Fruit fly (Drosophila melanogaster) whole organism, pupa: ENCODE results near the gene CG13609.

Experiments used
- CG12605 ChIP-seq: fragments of 200-800 bp; sonication (Bioruptor generic); IDR thresholded peaks from 2 replicates; pipeline ENCODE4 v1.3.6; 2022; ENCODE audit warnings: missing biosample characterization, missing genetic modification characterization
- CG4496 ChIP-seq: fragments of 200-800 bp; sonication (Bioruptor generic); IDR thresholded peaks from 3 replicates; pipeline ENCODE4 v1.3.6; 2022; ENCODE audit warnings: missing biosample characterization, missing genetic modification characterization
- EcR ChIP-seq: fragments of 200-800 bp; sonication (Bioruptor generic); optimal IDR thresholded peaks from 3 replicates; lab custom pipeline; 2019; ENCODE audit warnings: missing biosample characterization, missing genetic modification characterization, mild to moderate bottlenecking, moderate library complexity, missing genetic modification reagents
- Snoo ChIP-seq: fragments of 200-800 bp; sonication (Bioruptor generic); optimal IDR thresholded peaks from 3 replicates; lab custom pipeline; 2017; ENCODE audit warnings: missing biosample characterization, mild to moderate bottlenecking, missing genetic modification characterization, inconsistent platforms
- fd96Ca ChIP-seq: fragments of 200-800 bp; sonication (Bioruptor generic); IDR thresholded peaks from 3 replicates; pipeline ENCODE4 v1.3.6; 2022; ENCODE audit warnings: missing biosample characterization, missing genetic modification characterization

DNA sequence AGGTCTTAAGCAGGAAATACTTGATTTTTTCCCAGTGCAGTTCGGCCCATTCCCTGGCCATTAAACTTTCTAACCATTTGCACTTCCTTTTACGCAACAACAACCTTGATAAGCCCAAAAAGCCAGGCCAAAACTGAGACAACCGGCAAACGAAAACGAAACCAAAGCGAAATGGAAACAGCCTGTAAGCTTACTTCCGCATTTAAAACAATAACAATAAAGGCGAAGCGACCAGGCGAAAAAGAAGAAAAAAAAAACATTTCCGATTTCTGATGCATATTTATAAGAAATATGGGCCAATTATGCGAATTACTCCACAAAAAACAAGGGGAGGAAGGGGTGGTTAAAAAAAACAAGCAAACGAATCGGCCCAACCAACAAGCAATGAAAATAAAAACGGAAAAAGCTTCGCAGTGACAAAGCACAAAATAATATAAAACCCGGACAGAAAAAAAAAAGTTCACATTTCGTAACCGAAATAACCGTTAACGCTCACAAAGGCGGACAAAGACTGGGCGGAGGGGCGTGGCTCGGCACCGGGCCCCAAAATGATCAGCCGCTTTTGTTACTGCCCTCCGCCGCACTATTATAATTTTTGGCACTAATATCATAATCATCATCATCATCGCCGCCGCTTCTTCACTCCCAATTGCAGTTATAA lies 21.5 kb upstream of the CG13609 start:
- TF ChIP-seq Snoo (tag; lab: Kevin White, UChicago) (no peak), CG4496 (GFP tag; lab: Robert Waterston, UW) (no peak), CG12605 (GFP tag; lab: Robert Waterston, UW) (no peak), fd96Ca (GFP tag; lab: Robert Waterston, UW) (no peak), EcR (no peak)
